Fruit fly (Drosophila melanogaster): ENCODE measurements around the gene crn.
A peak's percentile ranks its signal among the peaks of the same experiment; 100 is the strongest.

Gene crn

dm6 chrX:2251688-2252087, 1.9 kb upstream of the crn start, which contains the start of gene CG3191 (continued):
- TF ChIP-seq CG15011 (GFP tag; optimal IDR thresholded peaks at IDR 0.05) (no peak), Bdp1 (GFP tag; optimal IDR thresholded peaks at IDR 0.05) (no peak), CG33557 (GFP tag; optimal IDR thresholded peaks at IDR 0.05) (no peak), nom (GFP tag; optimal IDR thresholded peaks at IDR 0.05) (no peak), Xrp1 (GFP tag; IDR thresholded peaks at IDR 0.05) (no peak), E2f1 (GFP tag; IDR thresholded peaks at IDR 0.05) (no peak), sima (GFP tag; optimal IDR thresholded peaks at IDR 0.05) (no peak), slbo (GFP tag; IDR thresholded peaks at IDR 0.05) (no peak), CG14860 (GFP tag; IDR thresholded peaks at IDR 0.05; ENCODE audit: partially characterized antibody) (0 out of 3 replicates have a peak, but pooled peaks have one; percentile 48), Hand (GFP tag; optimal IDR thresholded peaks at IDR 0.05) (no peak), CG13424 (tag; optimal IDR thresholded peaks at IDR 0.05) (no peak), Gug (GFP tag; IDR thresholded peaks at IDR 0.05) (no peak), CG8388 (GFP tag; optimal IDR thresholded peaks at IDR 0.05) (no peak), danr (GFP tag; IDR thresholded peaks at IDR 0.05) (no peak), CG12942 (GFP tag; optimal IDR thresholded peaks at IDR 0.05) (no peak), gce (GFP tag; IDR thresholded peaks at IDR 0.05) (no peak), bbx (GFP tag; IDR thresholded peaks at IDR 0.05; ENCODE audit: partially characterized antibody) (no peak), Hey (tag; optimal IDR thresholded peaks at IDR 0.05) (no peak), Nf-YC (tag; optimal IDR thresholded peaks at IDR 0.05) (no peak), NK7.1 (GFP tag; optimal IDR thresholded peaks at IDR 0.05) (no peak), ttk (GFP tag; IDR thresholded peaks at IDR 0.05) (no peak), ara (GFP tag; IDR thresholded peaks at IDR 0.05) (no peak), CG13775 (GFP tag; optimal IDR thresholded peaks at IDR 0.05) (no peak), CG12155 (GFP tag; optimal IDR thresholded peaks at IDR 0.05) (no peak), CG14014 (GFP tag; IDR thresholded peaks at IDR 0.05) (no peak), ems (GFP tag; optimal IDR thresholded peaks at IDR 0.05) (no peak), lbe (GFP tag; optimal IDR thresholded peaks at IDR 0.05) (no peak), CG16813 (GFP tag; IDR thresholded peaks at IDR 0.05; ENCODE audit: partially characterized antibody) (0 out of 3 replicates have a peak, but pooled peaks have one; percentile 40), tgo (GFP tag; IDR thresholded peaks at IDR 0.05) (no peak), Fer2 (tag; optimal IDR thresholded peaks at IDR 0.05) (no peak), grau (tag; optimal IDR thresholded peaks at IDR 0.05) (no peak), dysf (GFP tag; IDR thresholded peaks at IDR 0.05) (no peak), dm (GFP tag; optimal IDR thresholded peaks at IDR 0.05) (no peak), her (GFP tag; optimal IDR thresholded peaks at IDR 0.05) (no peak), CG10959 (GFP tag; IDR thresholded peaks at IDR 0.05) (no peak)

dm6 chrX:2245931-2246330, 3.9 kb downstream of the crn start, which contains the start of gene Or2a:
Gene Or2a (plus strand): TSS chrX:2246231.
- TF ChIP-seq ken (GFP tag; IDR thresholded peaks at IDR 0.05): no peak
- no peak for TF ChIP-seq CG13894 (tag; optimal IDR thresholded peaks at IDR 0.05)

dm6 chrX:2244753-2245152, 5.0 kb downstream of the crn start:
- peak; percentile 11 for TF ChIP-seq Elba2 (GFP tag; optimal IDR thresholded peaks at IDR 0.05)
- TF ChIP-seq CG9437 (GFP tag; optimal IDR thresholded peaks at IDR 0.05): peak; percentile 97
- TF ChIP-seq CG6854 (GFP tag; optimal IDR thresholded peaks at IDR 0.05): no peak
- no peak for TF ChIP-seq CG13287 (GFP tag; IDR thresholded peaks at IDR 0.05; ENCODE audit: partially characterized antibody)
